Worm (Caenorhabditis elegans): Measurements from ENCODE around the gene aak-1.

The aak-1 gene

ce11 chrIII:8741276-8741860 lies 19.5 kb downstream of the aak-1 start, which contains the start of gene pdhk-2:
Gene pdhk-2, minus strand, starts transcription at chrIII:8741412.
- TF ChIP-seq dmd-4 (tag; optimal IDR thresholded peaks at IDR 0.05) (no peak), egl-27 (tag; optimal IDR thresholded peaks at IDR 0.05) (peak; percentile 87), nhr-23 (tag; optimal IDR thresholded peaks at IDR 0.05) (no peak), sma-3 (GFP tag; optimal IDR thresholded peaks at IDR 0.05) (peak; percentile 93), nhr-129 (tag; optimal IDR thresholded peaks at IDR 0.05) (peak; percentile 92), lin-39 (tag; optimal IDR thresholded peaks at IDR 0.05) (no peak), elt-1 (tag; optimal IDR thresholded peaks at IDR 0.05) (no peak), lin-11 (tag; optimal IDR thresholded peaks at IDR 0.05) (peak; percentile 92), sem-4 (tag; optimal IDR thresholded peaks at IDR 0.05) (peak; percentile 90), unc-55 (GFP tag; optimal IDR thresholded peaks at IDR 0.05) (peak; percentile 99), lin-13 (GFP tag; optimal IDR thresholded peaks at IDR 0.05) (peak; percentile 92), zag-1 (tag; optimal IDR thresholded peaks at IDR 0.05) (peak; percentile 91), alr-1 (tag; optimal IDR thresholded peaks at IDR 0.05) (no peak), nhr-6 (tag; optimal IDR thresholded peaks at IDR 0.05) (peak; percentile 75), unc-62 (GFP tag; optimal IDR thresholded peaks at IDR 0.05) (peak; percentile 57), unc-39 (tag; optimal IDR thresholded peaks at IDR 0.05) (no peak), nhr-25 (tag; optimal IDR thresholded peaks at IDR 0.05) (peak; percentile 93), peb-1 (tag; optimal IDR thresholded peaks at IDR 0.05) (no peak), C34F6.9 (tag; optimal IDR thresholded peaks at IDR 0.05) (peak; percentile 98), mab-5 (tag; optimal IDR thresholded peaks at IDR 0.05) (peak; percentile 92), ztf-1 (GFP tag; conservative IDR thresholded peaks at IDR 0.05) (no peak), ama-1 (optimal IDR thresholded peaks at IDR 0.05) (peak; percentile 45), ceh-82 (tag; optimal IDR thresholded peaks at IDR 0.05) (peak; percentile 77), crh-2 (tag; optimal IDR thresholded peaks at IDR 0.05) (peak; percentile 95), ZK546.5 (tag; optimal IDR thresholded peaks at IDR 0.05) (peak; percentile 64), ztf-4 (tag; optimal IDR thresholded peaks at IDR 0.05) (peak; percentile 90), sma-9 (GFP tag; optimal IDR thresholded peaks at IDR 0.05) (peak; percentile 95), sma-9 (tag; optimal IDR thresholded peaks at IDR 0.05) (no peak), ztf-11 (tag; optimal IDR thresholded peaks at IDR 0.05) (peak; percentile 43), ceh-16 (tag; optimal IDR thresholded peaks at IDR 0.05) (peak; percentile 92), fos-1 (tag; optimal IDR thresholded peaks at IDR 0.05) (peak; percentile 89), nhr-21 (tag; optimal IDR thresholded peaks at IDR 0.05) (peak; percentile 89), blmp-1 (tag; optimal IDR thresholded peaks at IDR 0.05; ENCODE audit: insufficient read depth) (peak; percentile 47), nhr-12 (tag; optimal IDR thresholded peaks at IDR 0.05) (peak; percentile 8), nhr-77 (tag; optimal IDR thresholded peaks at IDR 0.05) (peak; percentile 85), lsy-2 (tag; optimal IDR thresholded peaks at IDR 0.05) (peak; percentile 92 to 96), nhr-11 (tag; optimal IDR thresholded peaks at IDR 0.05) (no peak), mdl-1 (tag; optimal IDR thresholded peaks at IDR 0.05) (peak in 1 of 2 experiments; percentile 66), snpc-4 (tag; optimal IDR thresholded peaks at IDR 0.05) (peak; percentile 61), gmeb-1 (tag; optimal IDR thresholded peaks at IDR 0.05) (peak; percentile 99), elt-3 (tag; optimal IDR thresholded peaks at IDR 0.05) (no peak), skn-1 (tag; optimal IDR thresholded peaks at IDR 0.05) (no peak), nhr-10 (tag; optimal IDR thresholded peaks at IDR 0.05) (peak; percentile 75), aly-2 (tag; optimal IDR thresholded peaks at IDR 0.05) (no peak), Y55F3AM.14 (GFP tag; optimal IDR thresholded peaks at IDR 0.05) (peak; percentile 65), F13H6.1 (tag; optimal IDR thresholded peaks at IDR 0.05) (peak; percentile 94), mbf-1 (tag; optimal IDR thresholded peaks at IDR 0.05) (no peak), R02D3.7 (tag; optimal IDR thresholded peaks at IDR 0.05) (peak; percentile 71), nhr-237 (tag; optimal IDR thresholded peaks at IDR 0.05) (no peak)

All from whole organism, L2 larva.